Worm (Caenorhabditis elegans): ENCODE results near the gene K09A9.8.

ce11 chrX:15607498-15608019 lies 10.6 kb upstream of the K09A9.8 start, which contains the start of gene nipi-3:
- no peak for TF ChIP-seq sox-2 (GFP tag; IDR thresholded peaks at IDR 0.05)
- TF ChIP-seq pha-4 (tag; optimal IDR thresholded peaks at IDR 0.05) = no peak
- peak; percentile 8 for TF ChIP-seq ets-4 (tag; optimal IDR thresholded peaks at IDR 0.05)
- TF ChIP-seq lin-11 (tag; optimal IDR thresholded peaks at IDR 0.05) = no peak
- TF ChIP-seq fkh-10 (GFP tag; optimal IDR thresholded peaks at IDR 0.05) = no peak
- TF ChIP-seq ama-1 (optimal IDR thresholded peaks at IDR 0.05) = no peak
- no peak for TF ChIP-seq pat-9 (tag; optimal IDR thresholded peaks at IDR 0.05)
- TF ChIP-seq ceh-34 (tag; optimal IDR thresholded peaks at IDR 0.05) = no peak
- no peak for TF ChIP-seq nhr-11 (tag; optimal IDR thresholded peaks at IDR 0.05)
- TF ChIP-seq pqm-1 (tag; optimal IDR thresholded peaks at IDR 0.05) = no peak
- TF ChIP-seq ceh-14 (tag; optimal IDR thresholded peaks at IDR 0.05) = no peak
- TF ChIP-seq ceh-9 (tag; optimal IDR thresholded peaks at IDR 0.05) = no peak
- peak; percentile 82 for TF ChIP-seq dve-1 (tag; optimal IDR thresholded peaks at IDR 0.05)
